Fruit fly (Drosophila melanogaster) whole organism, embryonic: ENCODE results near the gene isoQC.

ENCODE experiments used
- Atf6 ChIP-seq: fragments of 200-800 bp; sonication (Bioruptor generic); IDR thresholded peaks from 2 replicates; pipeline ENCODE4 v1.3.6; 2022; ENCODE audit warnings: missing biosample characterization, missing genetic modification characterization
- CG11723 ChIP-seq: fragments of 200-800 bp; sonication (Bioruptor generic); optimal IDR thresholded peaks from 2 replicates; lab custom pipeline; 2017; ENCODE audit warnings: missing biosample characterization, mild to moderate bottlenecking, missing genetic modification characterization
- CG12104 ChIP-seq: fragments of 200-800 bp; sonication (Bioruptor generic); optimal IDR thresholded peaks from 3 replicates; lab custom pipeline; 2016; ENCODE audit warnings: missing biosample characterization, missing genetic modification characterization
- CG12219 ChIP-seq: fragments of 200-800 bp; sonication (Bioruptor generic); optimal IDR thresholded peaks from 3 replicates; lab custom pipeline; 2018; ENCODE audit warnings: missing biosample characterization, mild to moderate bottlenecking, missing genetic modification characterization
- CG14860 ChIP-seq: fragments of 200-800 bp; sonication (Bioruptor generic); IDR thresholded peaks from 3 replicates; pipeline ENCODE4 v1.3.6; 2022; ENCODE audit warnings: missing biosample characterization, missing genetic modification characterization; ENCODE audit not compliant: partially characterized antibody
- CG15073 ChIP-seq: fragments of 200-800 bp; sonication (Bioruptor generic); optimal IDR thresholded peaks from 2 replicates; lab custom pipeline; 2016; ENCODE audit warnings: missing biosample characterization, missing genetic modification characterization
- CG15269 ChIP-seq: fragments of 200-800 bp; sonication (Bioruptor generic); optimal IDR thresholded peaks from 2 replicates; lab custom pipeline; 2018; ENCODE audit warnings: missing biosample characterization, mild to moderate bottlenecking, missing genetic modification characterization, moderate library complexity
- CG15479 ChIP-seq: fragments of 200-800 bp; sonication (Bioruptor generic); optimal IDR thresholded peaks from 3 replicates; lab custom pipeline; 2019; ENCODE audit warnings: missing biosample characterization, mild to moderate bottlenecking, missing genetic modification characterization, moderate library complexity
- CG17361 ChIP-seq: fragments of 200-800 bp; sonication (Bioruptor generic); IDR thresholded peaks from 3 replicates; pipeline ENCODE4 v1.3.6; 2022; ENCODE audit warnings: missing biosample characterization, missing genetic modification characterization
- CG18011 ChIP-seq: fragments of 200-800 bp; sonication (Bioruptor generic); optimal IDR thresholded peaks from 2 replicates; lab custom pipeline; 2017; ENCODE audit warnings: missing biosample characterization, missing genetic modification characterization, mild to moderate bottlenecking, moderate library complexity, missing genotype
- CG3847 ChIP-seq: fragments of 200-800 bp; sonication (Bioruptor generic); IDR thresholded peaks from 2 replicates; pipeline ENCODE4 v1.3.6; 2022; ENCODE audit warnings: missing biosample characterization, missing genetic modification characterization
- CG4328 ChIP-seq: fragments of 200-800 bp; sonication (Bioruptor generic); optimal IDR thresholded peaks from 3 replicates; lab custom pipeline; 2017; ENCODE audit warnings: missing biosample characterization, missing genetic modification reagents, missing genetic modification characterization
- CG4360 ChIP-seq: fragments of 200-800 bp; sonication (Bioruptor generic); IDR thresholded peaks from 2 replicates; pipeline ENCODE4 v1.3.6; 2022; ENCODE audit warnings: missing biosample characterization, missing genetic modification characterization
- CG6791 ChIP-seq: fragments of 200-800 bp; sonication (Bioruptor generic); IDR thresholded peaks from 3 replicates; pipeline ENCODE4 v1.3.6; 2022; ENCODE audit warnings: missing biosample characterization, missing genetic modification characterization; ENCODE audit not compliant: partially characterized antibody
- CG6813 ChIP-seq: fragments of 200-800 bp; sonication (Bioruptor generic); optimal IDR thresholded peaks from 2 replicates; lab custom pipeline; 2017; ENCODE audit warnings: missing biosample characterization, missing genetic modification characterization, mild to moderate bottlenecking, moderate library complexity, missing genetic modification reagents
- CG7963 ChIP-seq: fragments of 200-800 bp; sonication (Bioruptor generic); IDR thresholded peaks from 3 replicates; pipeline ENCODE4 v1.3.6; 2022; ENCODE audit warnings: missing biosample characterization, missing genetic modification characterization; ENCODE audit not compliant: partially characterized antibody
- CG7987 ChIP-seq: fragments of 200-800 bp; sonication (Bioruptor generic); optimal IDR thresholded peaks from 2 replicates; lab custom pipeline; 2018; ENCODE audit warnings: missing biosample characterization, mild to moderate bottlenecking, missing genetic modification characterization, moderate library complexity
- CG8388 ChIP-seq: fragments of 200-800 bp; sonication (Bioruptor generic); optimal IDR thresholded peaks from 2 replicates; lab custom pipeline; 2019; ENCODE audit warnings: missing biosample characterization, mild to moderate bottlenecking, missing genetic modification characterization, moderate library complexity
- CG9817 ChIP-seq: fragments of 200-800 bp; sonication (Bioruptor generic); optimal IDR thresholded peaks from 2 replicates; lab custom pipeline; 2018; ENCODE audit warnings: missing biosample characterization, mild to moderate bottlenecking, missing genetic modification characterization, moderate library complexity
- CHES-1-like ChIP-seq: fragments of 200-800 bp; sonication (Bioruptor generic); optimal IDR thresholded peaks from 2 replicates; lab custom pipeline; 2016; ENCODE audit warnings: missing biosample characterization, missing genetic modification characterization
- CrebB ChIP-seq: fragments of 200-800 bp; sonication (Bioruptor generic); optimal IDR thresholded peaks from 3 replicates; lab custom pipeline; 2018; ENCODE audit warnings: missing biosample characterization, mild to moderate bottlenecking, missing genetic modification characterization
- Deaf1 ChIP-seq: fragments of 200-800 bp; optimal IDR thresholded peaks from 3 replicates; lab custom pipeline; 2019; ENCODE audit warnings: missing biosample characterization, mild to moderate bottlenecking, missing genetic modification characterization, moderate library complexity
- Dll ChIP-seq: fragments of 200-800 bp; sonication (Bioruptor generic); IDR thresholded peaks from 4 replicates; pipeline ENCODE4 v1.3.6; 2022; ENCODE audit warnings: missing biosample characterization, missing genetic modification characterization; ENCODE audit not compliant: partially characterized antibody
- HLH4C ChIP-seq: fragments of 200-800 bp; sonication (Bioruptor generic); IDR thresholded peaks from 3 replicates; pipeline ENCODE4 v1.3.6; 2022; ENCODE audit warnings: missing biosample characterization, missing genetic modification characterization; ENCODE audit not compliant: partially characterized antibody
- MBD-R2 ChIP-seq: fragments of 200-800 bp; sonication (Bioruptor generic); IDR thresholded peaks from 2 replicates; pipeline ENCODE4 v1.3.6; 2022; ENCODE audit warnings: missing biosample characterization, missing genetic modification characterization
- Mrtf ChIP-seq: fragments of 200-800 bp; sonication (Bioruptor generic); IDR thresholded peaks from 3 replicates; pipeline ENCODE4 v1.3.6; 2022; ENCODE audit warnings: missing biosample characterization, missing genetic modification characterization
- Sox100B ChIP-seq: fragments of 200-800 bp; sonication (Bioruptor generic); optimal IDR thresholded peaks from 3 replicates; lab custom pipeline; 2018; ENCODE audit warnings: missing biosample characterization, mild to moderate bottlenecking, missing genetic modification characterization
- Trl ChIP-seq, 3 experiments: fragments of >200 bp in 2 of 3; fragments of 200-800 bp in 1 of 3; sonication (Bioruptor generic) in 1 of 3; optimal IDR thresholded peaks; 2 replicates in 1 of 3; 3 replicates in 2 of 3; lab custom pipeline; 2016 to 2017; ENCODE audit warnings: missing biosample characterization in 1 of 3, missing genetic modification characterization in 1 of 3
- amos ChIP-seq: fragments of 200-800 bp; sonication (Bioruptor generic); IDR thresholded peaks from 2 replicates; pipeline ENCODE4 v1.3.6; 2022; ENCODE audit warnings: missing biosample characterization, missing genetic modification characterization; ENCODE audit not compliant: partially characterized antibody
- bab2 ChIP-seq: fragments of 200-800 bp; sonication (Bioruptor generic); optimal IDR thresholded peaks from 2 replicates; lab custom pipeline; 2016; ENCODE audit warnings: missing biosample characterization, missing genetic modification characterization
- btn ChIP-seq: fragments of 200-800 bp; sonication (Bioruptor generic); optimal IDR thresholded peaks from 2 replicates; lab custom pipeline; 2016; ENCODE audit warnings: missing biosample characterization, missing genetic modification characterization
- cato ChIP-seq: fragments of 200-800 bp; sonication (Bioruptor generic); optimal IDR thresholded peaks from 2 replicates; lab custom pipeline; 2016; ENCODE audit warnings: missing biosample characterization, missing genetic modification characterization, borderline replicate concordance
- crol ChIP-seq: fragments of 200-800 bp; sonication (Bioruptor generic); IDR thresholded peaks from 2 replicates; pipeline ENCODE4 v1.3.6; 2022; ENCODE audit warnings: missing biosample characterization, missing genetic modification characterization
- dm ChIP-seq: fragments of 200-800 bp; sonication (Bioruptor generic); optimal IDR thresholded peaks from 3 replicates; lab custom pipeline; 2016; ENCODE audit warnings: missing biosample characterization, missing genetic modification characterization
- dpn ChIP-seq, 2 experiments: fragments of 200-800 bp; sonication (Bioruptor generic); optimal IDR thresholded peaks; 3 replicates each; lab custom pipeline; 2016; ENCODE audit warnings: missing biosample characterization in 2 of 2, missing genetic modification characterization in 2 of 2
- ewg ChIP-seq: fragments of 200-800 bp; sonication (Bioruptor generic); optimal IDR thresholded peaks from 3 replicates; lab custom pipeline; 2017; ENCODE audit warnings: mild to moderate bottlenecking, missing biosample characterization, missing genetic modification reagents, missing genetic modification characterization
- fd102C ChIP-seq: fragments of 200-800 bp; sonication (Bioruptor generic); optimal IDR thresholded peaks from 2 replicates; lab custom pipeline; 2018; ENCODE audit warnings: missing biosample characterization, mild to moderate bottlenecking, missing genetic modification characterization, moderate library complexity
- fu2 ChIP-seq: fragments of 200-800 bp; sonication (Bioruptor generic); optimal IDR thresholded peaks from 2 replicates; lab custom pipeline; 2016; ENCODE audit warnings: missing biosample characterization, missing genetic modification characterization
- gce ChIP-seq: fragments of 200-800 bp; sonication (Bioruptor generic); IDR thresholded peaks from 3 replicates; pipeline ENCODE4 v1.3.6; 2022; ENCODE audit warnings: missing biosample characterization, missing genetic modification characterization
- hb ChIP-seq: fragments of 200-800 bp; sonication (Bioruptor generic); IDR thresholded peaks from 3 replicates; pipeline ENCODE4 v1.3.6; 2022; ENCODE audit warnings: missing biosample characterization, missing genetic modification characterization; ENCODE audit not compliant: partially characterized antibody
- her ChIP-seq: fragments of 200-800 bp; sonication (Bioruptor generic); optimal IDR thresholded peaks from 2 replicates; lab custom pipeline; 2016; ENCODE audit warnings: missing biosample characterization, missing genetic modification characterization
- insv ChIP-seq, 2 experiments: fragments of 200-800 bp; sonication (Bioruptor generic); optimal IDR thresholded peaks; 3 replicates each; lab custom pipeline; 2016 to 2018; ENCODE audit warnings: missing biosample characterization in 2 of 2, missing genetic modification characterization in 2 of 2
- lab ChIP-seq: fragments of 200-800 bp; sonication (Bioruptor generic); optimal IDR thresholded peaks from 3 replicates; lab custom pipeline; 2017; ENCODE audit warnings: missing biosample characterization, missing genetic modification characterization, mild to moderate bottlenecking, moderate library complexity, missing genetic modification reagents
- nerfin-2 ChIP-seq: fragments of 200-800 bp; sonication (Bioruptor generic); IDR thresholded peaks from 2 replicates; pipeline ENCODE4 v1.3.6; 2022; ENCODE audit warnings: missing biosample characterization, missing genetic modification characterization; ENCODE audit not compliant: partially characterized antibody
- pb ChIP-seq: fragments of 200-800 bp; sonication (Bioruptor generic); optimal IDR thresholded peaks from 3 replicates; lab custom pipeline; 2016; ENCODE audit warnings: missing biosample characterization, missing genetic modification characterization
- psq ChIP-seq: fragments of 200-800 bp; sonication (Bioruptor generic); optimal IDR thresholded peaks from 2 replicates; lab custom pipeline; 2017; ENCODE audit warnings: missing biosample characterization, missing genetic modification characterization
- scrt ChIP-seq: fragments of 200-800 bp; sonication (Bioruptor generic); optimal IDR thresholded peaks from 2 replicates; lab custom pipeline; 2018; ENCODE audit warnings: missing biosample characterization, mild to moderate bottlenecking, missing genetic modification characterization, moderate library complexity
- shn ChIP-seq: fragments of 200-800 bp; sonication (Bioruptor generic); optimal IDR thresholded peaks from 3 replicates; lab custom pipeline; 2016; ENCODE audit warnings: missing biosample characterization, missing genetic modification characterization
- tin ChIP-seq: fragments of 200-800 bp; sonication (Bioruptor generic); optimal IDR thresholded peaks from 3 replicates; lab custom pipeline; 2016; ENCODE audit warnings: missing biosample characterization, missing genetic modification characterization
- vnd ChIP-seq: fragments of 200-800 bp; sonication (Bioruptor generic); IDR thresholded peaks from 3 replicates; pipeline ENCODE4 v1.3.6; 2022; ENCODE audit warnings: missing biosample characterization, missing genetic modification characterization; ENCODE audit not compliant: partially characterized antibody

isoQC gene

DNA sequence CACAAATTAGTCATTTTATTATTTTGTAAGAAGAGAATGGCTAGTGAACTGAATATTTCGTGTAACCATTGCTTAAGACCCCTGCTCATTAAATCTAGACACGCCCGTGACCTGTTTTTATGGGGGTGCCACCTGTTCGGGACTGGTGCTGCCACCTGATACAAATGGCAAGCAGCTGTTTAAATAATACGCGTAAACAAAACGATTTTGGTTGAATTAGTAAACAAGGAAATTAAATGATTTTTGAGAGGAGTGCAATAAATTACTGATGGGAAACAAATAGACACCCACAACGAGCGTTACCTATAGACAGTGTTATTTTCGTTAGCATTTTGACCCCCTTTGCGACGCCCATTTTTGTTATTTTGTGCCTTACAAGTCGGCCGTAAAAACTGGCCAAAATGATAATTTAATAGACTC lies 533 bp downstream of the isoQC start (continued):
- no peak for TF ChIP-seq CG15479 (GFP tag; lab: Kevin White, UChicago)
- peak; percentile 89 for TF ChIP-seq bab2 (GFP tag; lab: Kevin White, UChicago)
- TF ChIP-seq CG4328 = peak; percentile 78
- peak; percentile 92 for TF ChIP-seq CHES-1-like (GFP tag; lab: Kevin White, UChicago)
- TF ChIP-seq shn (GFP tag; lab: Kevin White, UChicago) = peak; percentile 80
- TF ChIP-seq her (GFP tag; lab: Kevin White, UChicago) = peak; percentile 82
- TF ChIP-seq CG15269 (tag; lab: Kevin White, UChicago) = peak; percentile 89
- peak; percentile 55 for TF ChIP-seq CG12219
- TF ChIP-seq CG7987 (GFP tag; lab: Kevin White, UChicago) = peak; percentile 91
- TF ChIP-seq btn (GFP tag; lab: Kevin White, UChicago) = peak; percentile 19
- TF ChIP-seq gce (GFP tag; lab: Robert Waterston, UW) = no peak
- TF ChIP-seq CG18011 = peak; percentile 76
- TF ChIP-seq Sox100B = peak; percentile 75
- TF ChIP-seq crol = no peak
- TF ChIP-seq dm (GFP tag; lab: Kevin White, UChicago) = peak; percentile 73
- TF ChIP-seq psq = peak; percentile 82
- no peak for TF ChIP-seq CG7963
- TF ChIP-seq fu2 (GFP tag; lab: Kevin White, UChicago) = peak; percentile 88
- TF ChIP-seq dpn (GFP tag; optimal IDR thresholded peaks at IDR 0.05; lab: Kevin White, UChicago) = peak; percentile 89 to 94
- peak; percentile 71 for TF ChIP-seq cato (GFP tag; lab: Kevin White, UChicago)
- TF ChIP-seq scrt = peak; percentile 76
- TF ChIP-seq tin (GFP tag; lab: Kevin White, UChicago) = peak; percentile 95
- peak; percentile 79 for TF ChIP-seq CG12104 (GFP tag; lab: Kevin White, UChicago)
- TF ChIP-seq CG8388 (GFP tag; lab: Kevin White, UChicago) = peak; percentile 78
- TF ChIP-seq Atf6 (GFP tag; lab: Robert Waterston, UW) = no peak
- TF ChIP-seq CG11723 (GFP tag; lab: Kevin White, UChicago) = peak; percentile 72
- no peak for TF ChIP-seq fd102C (GFP tag; lab: Kevin White, UChicago)

DNA sequence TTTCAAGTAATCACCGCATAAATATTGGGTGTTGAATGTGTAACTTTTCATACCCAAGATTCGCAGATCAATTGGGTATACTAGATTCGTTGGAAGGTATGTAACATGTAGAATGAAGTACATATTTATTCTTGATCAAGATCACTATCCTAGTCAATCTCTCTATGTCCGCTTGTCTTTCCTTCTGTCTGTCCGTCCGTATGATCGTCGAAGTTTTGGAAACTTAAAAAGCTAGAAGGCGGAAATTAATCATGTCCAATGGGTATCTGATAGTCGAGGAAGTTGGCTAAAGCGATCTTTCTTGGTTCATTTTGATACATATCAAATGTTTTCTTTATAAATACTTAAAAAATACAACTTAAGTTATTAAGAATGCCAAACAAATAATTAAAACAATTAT lies 13.4 kb downstream of the isoQC start:
- TF ChIP-seq CrebB (tag; lab: Kevin White, UChicago) (no peak), Deaf1 (tag; lab: Kevin White, UChicago) (no peak), CG6791 (0 out of 3 replicates have a peak, but pooled peaks have one; percentile 20), Trl (optimal IDR thresholded peaks at IDR 0.05; lab: Kevin White, UChicago) (no peak), Trl (GFP tag; optimal IDR thresholded peaks at IDR 0.05; lab: Kevin White, UChicago) (no peak), ewg (GFP tag; lab: Kevin White, UChicago) (no peak), insv (GFP tag; optimal IDR thresholded peaks at IDR 0.05; lab: Kevin White, UChicago) (no peak), vnd (GFP tag; lab: Robert Waterston, UW) (peak; percentile 61), nerfin-2 (GFP tag; lab: Robert Waterston, UW) (peak; percentile 59; the same call in 1 of the 2 replicates), Mrtf (GFP tag; lab: Robert Waterston, UW) (no peak), lab (GFP tag; lab: Kevin White, UChicago) (no peak), CG14860 (GFP tag; lab: Robert Waterston, UW) (peak; percentile 60; the same call in 1 of the 3 replicates), CG6813 (GFP tag; lab: Kevin White, UChicago) (no peak), CG3847 (GFP tag; lab: Robert Waterston, UW) (no peak), MBD-R2 (no peak), CG4360 (GFP tag; lab: Robert Waterston, UW) (no peak), CG9817 (tag; lab: Kevin White, UChicago) (no peak), HLH4C (GFP tag; lab: Robert Waterston, UW) (peak; percentile 69), CG15073 (no peak), CG17361 (no peak), hb (GFP tag; lab: Robert Waterston, UW) (0 out of 3 replicates have a peak, but pooled peaks have one; percentile 58), amos (no peak), pb (GFP tag; lab: Kevin White, UChicago) (no peak), Dll (GFP tag; lab: Robert Waterston, UW) (0 out of 4 replicates have a peak, but pooled peaks have one; percentile 27)
